Worm (Caenorhabditis elegans) whole organism, L3 larva: ENCODE data around the gene Y50E8A.1.
"Not testable (repeated sequence)": the region's sequence is repeated elsewhere in the genome, so short reads cannot be mapped to it uniquely, and the experiment has no call there.

ENCODE experiments used
- ceh-28 ChIP-seq: fragments of 150-350 bp; optimal IDR thresholded peaks from 2 replicates; lab custom pipeline; 2014; ENCODE audit warnings: missing biosample characterization, missing genetic modification reagents, missing genetic modification characterization
- jun-1 ChIP-seq: fragments of 150-350 bp; optimal IDR thresholded peaks from 2 replicates; lab custom pipeline; 2014; ENCODE audit warnings: missing biosample characterization, missing genetic modification reagents, missing genetic modification characterization
- unc-62 ChIP-seq: fragments of 150-350 bp; sonication (generic microtip); optimal IDR thresholded peaks from 4 replicates; lab custom pipeline; 2014; ENCODE audit warnings: missing biosample characterization, missing genetic modification reagents, missing genetic modification characterization

ce11 chrV:14750357-14750756 is 23.7 kb downstream of the Y50E8A.1 start, which contains the start of gene nspa-10:
- TF ChIP-seq ceh-28 (tag; lab: Kevin White, UChicago); unc-62 (GFP tag; lab: Kevin White, UChicago); jun-1 (tag; lab: Kevin White, UChicago): not testable (repeated sequence)
